Worm (Caenorhabditis elegans) whole organism, L4 larva: ENCODE data around the gene atz-1.

ENCODE experiments used
- nhr-76 ChIP-seq: fragments of 150-350 bp; optimal IDR thresholded peaks from 2 replicates; lab custom pipeline; 2014; ENCODE audit warnings: missing biosample characterization, missing genetic modification characterization
- unc-62 ChIP-seq, 3 experiments: fragments of 150-350 bp in 1 of 3; sonication (generic microtip); optimal IDR thresholded peaks in 2 of 3; peaks in 1 of 3; 1 replicate in 1 of 3; 2 replicates in 2 of 3; lab custom pipeline; 2014 to 2017; ENCODE audit warnings: missing biosample characterization in 3 of 3, missing genetic modification characterization in 3 of 3, missing genetic modification reagents in 3 of 3, missing genotype in 1 of 3
- zag-1 ChIP-seq: fragments of 150-350 bp; optimal IDR thresholded peaks from 2 replicates; lab custom pipeline; 2014; ENCODE audit warnings: missing biosample characterization, missing genetic modification characterization

DNA sequence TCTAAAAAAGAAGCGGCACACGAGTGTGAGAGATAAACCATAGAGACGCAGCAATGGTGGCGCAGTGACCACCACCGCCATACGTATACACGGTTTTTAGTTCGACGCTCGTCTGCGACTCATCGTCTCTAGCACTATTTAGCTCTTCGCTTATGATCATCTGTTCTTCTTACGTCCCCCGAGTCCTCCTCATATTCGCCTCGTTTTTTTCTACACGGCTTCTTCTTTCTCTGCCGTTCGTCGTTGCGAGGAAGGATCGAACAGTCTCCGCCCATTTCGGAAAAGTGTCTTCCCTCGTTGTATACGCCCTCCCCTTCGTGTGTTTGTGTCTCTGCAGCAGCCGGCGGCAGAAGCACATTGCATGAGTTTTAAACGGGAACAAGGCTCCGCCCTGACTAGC is 11.0 kb downstream of the atz-1 start:
- no peak for TF ChIP-seq unc-62 (GFP tag; optimal IDR thresholded peaks at IDR 0.05 in 1 of 2; lab: Kevin White, UChicago)
- TF ChIP-seq unc-62 (tag; optimal IDR thresholded peaks at IDR 0.05; lab: Kevin White, UChicago), result no peak
- TF ChIP-seq nhr-76 (tag; lab: Kevin White, UChicago), result no peak
- no peak for TF ChIP-seq zag-1 (tag; lab: Kevin White, UChicago)
